Worm (Caenorhabditis elegans) whole organism, early embryonic: Measurements from ENCODE around the gene unc-24.

Experiments used
- B0310.2 ChIP-seq: sonication (generic microtip); optimal IDR thresholded peaks from 2 replicates; lab custom pipeline; 2016; ENCODE audit warnings: mild to moderate bottlenecking, missing genetic modification characterization, missing compliant biosample characterization
- F13C5.2 ChIP-seq: sonication (generic microtip); optimal IDR thresholded peaks from 2 replicates; lab custom pipeline; 2017; ENCODE audit warnings: mild to moderate bottlenecking, missing genetic modification characterization, inconsistent platforms, missing compliant biosample characterization
- aly-1 ChIP-seq: sonication (generic microtip); optimal IDR thresholded peaks from 2 replicates; lab custom pipeline; 2016; ENCODE audit warnings: missing genetic modification characterization, missing compliant biosample characterization
- ama-1 ChIP-seq: fragments of 150-350 bp; optimal IDR thresholded peaks from 2 replicates; lab custom pipeline; 2014
- ceh-36 ChIP-seq: sonication (generic microtip); optimal IDR thresholded peaks from 2 replicates; lab custom pipeline; 2016; ENCODE audit warnings: missing genetic modification characterization, inconsistent platforms, missing compliant biosample characterization
- ets-7 ChIP-seq: sonication (generic microtip); optimal IDR thresholded peaks from 2 replicates; lab custom pipeline; 2016; ENCODE audit warnings: missing genotype, missing genetic modification characterization, missing compliant biosample characterization
- flt-1 ChIP-seq: fragments of 200-800 bp; sonication (Bioruptor generic); IDR thresholded peaks from 2 replicates; pipeline ENCODE4 v1.3.6; 2022; ENCODE audit warnings: missing genetic modification characterization, missing compliant biosample characterization
- hmbx-1 ChIP-seq: sonication (generic microtip); optimal IDR thresholded peaks from 2 replicates; lab custom pipeline; 2016; ENCODE audit warnings: mild to moderate bottlenecking, missing genetic modification characterization, missing compliant biosample characterization
- pes-1 ChIP-seq: fragments of 200-800 bp; sonication (Bioruptor generic); IDR thresholded peaks from 2 replicates; pipeline ENCODE4 v1.3.6; 2022; ENCODE audit warnings: missing genetic modification reagents, missing genetic modification characterization, missing compliant biosample characterization
- tbx-37 ChIP-seq: fragments of 200-800 bp; sonication (Bioruptor generic); conservative IDR thresholded peaks from 2 replicates; pipeline ENCODE4 v1.3.6; 2022; ENCODE audit warnings: missing genetic modification reagents, missing genetic modification characterization, missing compliant biosample characterization
- tra-4 ChIP-seq: sonication (generic microtip); optimal IDR thresholded peaks from 2 replicates; lab custom pipeline; 2017; ENCODE audit warnings: missing genetic modification characterization, missing compliant biosample characterization

DNA sequence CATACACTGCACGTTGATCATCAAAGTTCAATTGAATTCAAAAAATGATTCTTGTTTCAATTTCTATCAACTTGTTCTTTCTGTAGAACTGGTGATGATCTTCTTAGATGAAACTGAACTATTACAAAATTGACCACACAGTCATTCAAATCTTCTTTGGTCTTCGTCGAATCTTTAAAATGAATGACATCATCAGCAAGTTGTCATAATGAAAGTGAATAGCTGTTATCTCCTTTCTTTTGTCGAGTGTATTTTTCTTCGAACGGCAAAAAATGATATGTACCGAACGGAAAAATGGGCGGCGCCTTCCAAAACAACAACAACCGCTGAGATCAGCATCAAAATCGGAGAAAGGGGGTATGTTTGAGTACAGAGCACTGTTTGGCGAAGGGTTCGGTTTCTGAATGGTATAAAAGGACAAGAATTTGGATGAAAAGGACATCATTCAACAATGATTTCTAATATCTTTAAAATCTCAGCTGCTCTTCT is 2.2 kb upstream of the unc-24 start, which contains the start of gene ora-1:
- TF ChIP-seq ama-1 (lab: Kevin White, UChicago): no peak
- TF ChIP-seq ceh-36 (tag; lab: Kevin White, UChicago): no peak
- TF ChIP-seq ets-7: no peak
- no peak for TF ChIP-seq hmbx-1
- no peak for TF ChIP-seq pes-1
- TF ChIP-seq aly-1: no peak
- no peak for TF ChIP-seq flt-1 (GFP tag; lab: Robert Waterston, UW)
- no peak for TF ChIP-seq F13C5.2 (tag; lab: Kevin White, UChicago)
- TF ChIP-seq tbx-37: no peak
- TF ChIP-seq tra-4: no peak
- TF ChIP-seq B0310.2 (tag; lab: Kevin White, UChicago): no peak
